Fruit fly (Drosophila melanogaster): Measurements from ENCODE around the gene Sec3.

DNA sequence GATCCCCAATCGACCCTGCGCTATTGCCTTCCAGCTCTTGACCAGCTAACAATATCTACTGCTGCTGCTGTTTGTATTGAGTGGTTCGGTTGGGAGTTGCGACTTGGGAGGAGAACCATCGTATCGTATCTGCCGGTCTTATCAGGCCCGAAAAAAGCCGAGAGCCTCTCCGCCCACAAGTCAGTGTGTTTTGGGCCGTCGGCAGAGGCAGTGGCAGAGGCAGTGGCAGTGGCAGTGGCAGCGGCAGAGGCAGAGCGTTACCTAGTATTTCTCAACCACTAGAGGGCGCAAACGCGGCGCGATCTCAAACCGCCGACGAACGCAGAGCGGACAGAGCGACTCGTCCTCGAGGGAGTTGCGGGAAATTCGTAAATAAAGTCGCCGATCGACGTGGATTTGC, 45.1 kb upstream of the Sec3 start, which contains the start of gene SecCl:
- TF ChIP-seq Sox15 (GFP tag; optimal IDR thresholded peaks at IDR 0.05), result no peak
- TF ChIP-seq fd85E (GFP tag; optimal IDR thresholded peaks at IDR 0.05), result no peak
- TF ChIP-seq cyc (GFP tag; optimal IDR thresholded peaks at IDR 0.05), result no peak
